Worm (Caenorhabditis elegans) whole organism, L3 larva: Measurements from ENCODE around the gene srj-54.

Experiments used
- eor-1 ChIP-seq, 2 experiments: fragments of 150-350 bp; optimal IDR thresholded peaks; 2 replicates each; lab custom pipeline; 2014 to 2018; ENCODE audit warnings: missing biosample characterization in 2 of 2, missing genetic modification characterization in 2 of 2
- jun-1 ChIP-seq: fragments of 150-350 bp; optimal IDR thresholded peaks from 2 replicates; lab custom pipeline; 2014; ENCODE audit warnings: missing biosample characterization, missing genetic modification reagents, missing genetic modification characterization
- nhr-23 ChIP-seq: fragments of 150-350 bp; optimal IDR thresholded peaks from 2 replicates; lab custom pipeline; 2014; ENCODE audit warnings: missing biosample characterization, missing genetic modification reagents, missing genetic modification characterization
- sea-2 ChIP-seq: fragments of 150-350 bp; sonication (generic microtip); optimal IDR thresholded peaks from 4 replicates; lab custom pipeline; 2014; ENCODE audit warnings: missing biosample characterization, missing genetic modification reagents, missing genetic modification characterization

Gene srj-54

ce11 chrV:2809443-2809842 is 50.2 kb downstream of the srj-54 start:
- no peak for TF ChIP-seq eor-1 (tag; optimal IDR thresholded peaks at IDR 0.05; lab: Kevin White, UChicago)
- no peak for TF ChIP-seq sea-2
- TF ChIP-seq jun-1 = no peak
- no peak for TF ChIP-seq nhr-23 (tag; lab: Kevin White, UChicago)
